Fruit fly (Drosophila melanogaster) whole organism, adult: Measurements from ENCODE around the gene Vps60.
A peak's percentile ranks its signal among the peaks of the same experiment; 100 is the strongest.

Source experiments
- CG11617 ChIP-seq: fragments of 200-800 bp; sonication (Bioruptor generic); optimal IDR thresholded peaks from 2 replicates; lab custom pipeline; 2017; ENCODE audit warnings: mild to moderate bottlenecking, missing biosample characterization, missing genetic modification reagents, missing genetic modification characterization
- CG12768 ChIP-seq: fragments of 200-800 bp; sonication (Bioruptor generic); optimal IDR thresholded peaks from 2 replicates; lab custom pipeline; 2017; ENCODE audit warnings: missing biosample characterization, missing genetic modification characterization, mild to moderate bottlenecking, moderate library complexity, missing genetic modification reagents
- CG14711 ChIP-seq: fragments of 200-800 bp; sonication (Bioruptor generic); optimal IDR thresholded peaks from 2 replicates; lab custom pipeline; 2018; ENCODE audit warnings: missing biosample characterization, mild to moderate bottlenecking, missing genetic modification characterization, moderate library complexity
- CG1620 ChIP-seq: fragments of 200-800 bp; sonication (Bioruptor generic); optimal IDR thresholded peaks from 2 replicates; lab custom pipeline; 2016; ENCODE audit warnings: missing biosample characterization, missing genetic modification characterization
- Hr96 ChIP-seq: fragments of 200-800 bp; sonication (Bioruptor generic); optimal IDR thresholded peaks from 2 replicates; lab custom pipeline; 2016; ENCODE audit warnings: missing biosample characterization, missing genetic modification characterization
- Mnt ChIP-seq: fragments of 200-800 bp; sonication (Bioruptor generic); optimal IDR thresholded peaks from 2 replicates; lab custom pipeline; 2016; ENCODE audit warnings: missing biosample characterization, mild to moderate bottlenecking, missing genetic modification characterization
- cnc ChIP-seq, 2 experiments: fragments of >200 bp; optimal IDR thresholded peaks; 2 replicates each; lab custom pipeline; 2017
- ovo ChIP-seq: fragments of 200-800 bp; sonication (Bioruptor generic); optimal IDR thresholded peaks from 2 replicates; lab custom pipeline; 2016; ENCODE audit warnings: missing biosample characterization, missing genetic modification characterization
- pad ChIP-seq: fragments of 200-800 bp; sonication (Bioruptor generic); optimal IDR thresholded peaks from 3 replicates; lab custom pipeline; 2017; ENCODE audit warnings: missing biosample characterization, missing genetic modification characterization, mild to moderate bottlenecking, moderate library complexity, missing genetic modification reagents

DNA sequence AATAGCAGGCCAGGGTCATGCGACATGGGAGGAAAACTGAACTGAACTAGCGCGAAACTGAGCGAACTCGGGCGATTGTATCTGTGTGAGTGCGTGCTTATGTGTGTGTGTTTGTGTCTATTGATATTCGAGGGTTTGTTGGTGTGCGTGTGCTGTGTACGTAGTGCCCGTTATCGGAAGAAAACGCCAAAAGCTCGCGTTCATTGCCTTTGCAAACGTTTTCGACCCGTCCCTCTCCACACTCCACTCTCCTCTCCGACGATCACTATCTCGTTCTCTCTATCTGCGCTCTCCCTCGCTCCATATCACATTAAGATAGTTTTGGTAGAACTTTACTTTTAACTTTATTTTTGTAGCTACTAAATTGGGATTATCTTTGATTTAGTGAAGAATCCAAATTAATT is 4.5 kb downstream of the Vps60 start:
- TF ChIP-seq ovo (GFP tag; lab: Kevin White, UChicago), result peak; percentile 78
- TF ChIP-seq CG1620, result no peak
- no peak for TF ChIP-seq Hr96 (GFP tag; lab: Kevin White, UChicago)
- TF ChIP-seq cnc (optimal IDR thresholded peaks at IDR 0.05; lab: Kevin White, UChicago), result no peak
- TF ChIP-seq CG14711 (tag; lab: Kevin White, UChicago), result no peak
- peak; percentile 62 for TF ChIP-seq Mnt (GFP tag; lab: Kevin White, UChicago)
- TF ChIP-seq pad (GFP tag; lab: Kevin White, UChicago), result peak; percentile 10
- peak; percentile 76 for TF ChIP-seq CG12768 (GFP tag; lab: Kevin White, UChicago)
- peak; percentile 19 for TF ChIP-seq CG11617 (GFP tag; lab: Kevin White, UChicago)
